Worm (Caenorhabditis elegans) whole organism, L4/young adult: ENCODE measurements around the gene gar-1.

Experiments
- W03F9.2 ChIP-seq: fragments of 150-350 bp; optimal IDR thresholded peaks from 2 replicates; lab custom pipeline; 2014; ENCODE audit warnings: missing biosample characterization, missing genetic modification characterization
- dao-5 ChIP-seq: sonication (generic microtip); optimal IDR thresholded peaks from 2 replicates; lab custom pipeline; 2016; ENCODE audit warnings: missing genotype, missing genetic modification characterization, moderate library complexity, missing compliant biosample characterization
- him-1 ChIP-seq: sonication (generic microtip); optimal IDR thresholded peaks from 2 replicates; lab custom pipeline; 2016; ENCODE audit warnings: missing genotype, missing genetic modification reagents, missing genetic modification characterization, missing compliant biosample characterization

- TF ChIP-seq W03F9.2 (no peak), him-1 (no peak), dao-5 (no peak)
These were observed 47.2 kb upstream of the gar-1 start for ce11 chrX:6531896-6532295.
